Fruit fly (Drosophila melanogaster) whole organism, embryonic: Measurements from ENCODE around the gene e.

Source experiments
- Aef1 ChIP-seq: fragments of 200-800 bp; sonication (Bioruptor generic); IDR thresholded peaks from 3 replicates; pipeline ENCODE4 v1.3.6; 2022; ENCODE audit warnings: missing biosample characterization, missing genetic modification characterization
- BtbVII ChIP-seq: fragments of 200-800 bp; sonication (Bioruptor generic); optimal IDR thresholded peaks from 3 replicates; lab custom pipeline; 2017; ENCODE audit warnings: missing biosample characterization, mild to moderate bottlenecking, missing genetic modification characterization
- CG10209 ChIP-seq: fragments of 200-800 bp; sonication (Bioruptor generic); optimal IDR thresholded peaks from 3 replicates; lab custom pipeline; 2017; ENCODE audit warnings: missing biosample characterization, mild to moderate bottlenecking, missing genetic modification characterization, missing genetic modification reagents
- CG10431 ChIP-seq: fragments of 200-800 bp; sonication (Bioruptor generic); optimal IDR thresholded peaks from 3 replicates; lab custom pipeline; 2018; ENCODE audit warnings: missing biosample characterization, mild to moderate bottlenecking, missing genetic modification characterization
- CG10979 ChIP-seq: fragments of 200-800 bp; sonication (Bioruptor generic); optimal IDR thresholded peaks from 2 replicates; lab custom pipeline; 2018; ENCODE audit warnings: missing biosample characterization, mild to moderate bottlenecking, missing genetic modification characterization, moderate library complexity
- CG11695 ChIP-seq: fragments of 200-800 bp; sonication (Bioruptor generic); IDR thresholded peaks from 3 replicates; pipeline ENCODE4 v1.3.6; 2022; ENCODE audit warnings: missing biosample characterization, missing genetic modification characterization
- CG13775 ChIP-seq: fragments of 200-800 bp; sonication (Bioruptor generic); optimal IDR thresholded peaks from 3 replicates; lab custom pipeline; 2017; ENCODE audit warnings: missing biosample characterization, mild to moderate bottlenecking, missing genetic modification characterization
- CG15073 ChIP-seq: fragments of 200-800 bp; sonication (Bioruptor generic); optimal IDR thresholded peaks from 2 replicates; lab custom pipeline; 2016; ENCODE audit warnings: missing biosample characterization, missing genetic modification characterization
- CG1529 ChIP-seq: fragments of 200-800 bp; sonication (Bioruptor generic); optimal IDR thresholded peaks from 3 replicates; lab custom pipeline; 2018; ENCODE audit warnings: missing biosample characterization, missing genetic modification characterization
- CG1602 ChIP-seq: fragments of 200-800 bp; sonication (Bioruptor generic); optimal IDR thresholded peaks from 3 replicates; lab custom pipeline; 2016; ENCODE audit warnings: missing biosample characterization, missing genetic modification characterization
- CG17612 ChIP-seq: fragments of 200-800 bp; sonication (Bioruptor generic); IDR thresholded peaks from 2 replicates; pipeline ENCODE4 v1.3.6; 2022; ENCODE audit warnings: missing biosample characterization, missing genetic modification characterization
- CG17829 ChIP-seq: fragments of 200-800 bp; optimal IDR thresholded peaks from 2 replicates; lab custom pipeline; 2019; ENCODE audit warnings: missing biosample characterization, mild to moderate bottlenecking, missing genetic modification characterization, moderate library complexity
- CG18476 ChIP-seq: fragments of 200-800 bp; sonication (Bioruptor generic); optimal IDR thresholded peaks from 2 replicates; lab custom pipeline; 2016; ENCODE audit warnings: missing biosample characterization, mild to moderate bottlenecking, missing genetic modification characterization
- CG2202 ChIP-seq: fragments of 200-800 bp; sonication (Bioruptor generic); optimal IDR thresholded peaks from 2 replicates; lab custom pipeline; 2018; ENCODE audit warnings: missing biosample characterization, mild to moderate bottlenecking, missing genetic modification characterization
- CG31224 ChIP-seq: fragments of 200-800 bp; sonication (Bioruptor generic); IDR thresholded peaks from 2 replicates; pipeline ENCODE4 v1.3.6; 2022; ENCODE audit warnings: missing biosample characterization, missing genetic modification characterization
- CG32772 ChIP-seq: fragments of 200-800 bp; sonication (Bioruptor generic); IDR thresholded peaks from 2 replicates; pipeline ENCODE4 v1.3.6; 2022; ENCODE audit warnings: missing biosample characterization, missing genetic modification characterization
- CG3281 ChIP-seq: fragments of 200-800 bp; sonication (Bioruptor generic); optimal IDR thresholded peaks from 3 replicates; lab custom pipeline; 2017; ENCODE audit warnings: missing biosample characterization, mild to moderate bottlenecking, missing genetic modification characterization
- CG33213 ChIP-seq: fragments of 200-800 bp; sonication (Bioruptor generic); optimal IDR thresholded peaks from 3 replicates; lab custom pipeline; 2016; ENCODE audit warnings: missing biosample characterization, missing genetic modification characterization
- CG5180 ChIP-seq: fragments of 200-800 bp; sonication (Bioruptor generic); optimal IDR thresholded peaks from 3 replicates; lab custom pipeline; 2017; ENCODE audit warnings: missing biosample characterization, missing genetic modification characterization, mild to moderate bottlenecking, moderate library complexity, missing genetic modification reagents
- CG6791 ChIP-seq: fragments of 200-800 bp; sonication (Bioruptor generic); IDR thresholded peaks from 3 replicates; pipeline ENCODE4 v1.3.6; 2022; ENCODE audit warnings: missing biosample characterization, missing genetic modification characterization; ENCODE audit not compliant: partially characterized antibody
- CG6854 ChIP-seq: fragments of 200-800 bp; sonication (Bioruptor generic); optimal IDR thresholded peaks from 3 replicates; lab custom pipeline; 2017; ENCODE audit warnings: missing biosample characterization, mild to moderate bottlenecking, missing genetic modification characterization
- Camta ChIP-seq: fragments of 200-800 bp; sonication (Bioruptor generic); optimal IDR thresholded peaks from 2 replicates; lab custom pipeline; 2016; ENCODE audit warnings: missing biosample characterization, missing genetic modification characterization
- E2f1 ChIP-seq: fragments of 200-800 bp; sonication (Bioruptor generic); IDR thresholded peaks from 2 replicates; pipeline ENCODE4 v1.3.6; 2022; ENCODE audit warnings: missing biosample characterization, missing genetic modification characterization
- Ets97D ChIP-seq: fragments of 200-800 bp; sonication (Bioruptor generic); optimal IDR thresholded peaks from 3 replicates; lab custom pipeline; 2016; ENCODE audit warnings: missing biosample characterization, missing genetic modification characterization
- Fer3 ChIP-seq: fragments of 200-800 bp; sonication (Bioruptor generic); optimal IDR thresholded peaks from 2 replicates; lab custom pipeline; 2018; ENCODE audit warnings: missing biosample characterization, mild to moderate bottlenecking, missing genetic modification characterization, moderate library complexity
- Hmr ChIP-seq: fragments of 200-800 bp; sonication (Bioruptor generic); optimal IDR thresholded peaks from 3 replicates; lab custom pipeline; 2017; ENCODE audit warnings: mild to moderate bottlenecking, missing biosample characterization, missing genetic modification reagents, missing genetic modification characterization
- Jarid2 ChIP-seq: fragments of 200-800 bp; sonication (Bioruptor generic); optimal IDR thresholded peaks from 3 replicates; lab custom pipeline; 2017; ENCODE audit warnings: mild to moderate bottlenecking, missing biosample characterization, missing genetic modification reagents, missing genetic modification characterization
- Lhr ChIP-seq: fragments of 200-800 bp; sonication (Bioruptor generic); optimal IDR thresholded peaks from 3 replicates; lab custom pipeline; 2017; ENCODE audit warnings: mild to moderate bottlenecking, missing biosample characterization, missing genetic modification reagents, missing genetic modification characterization
- Nf-YB ChIP-seq: fragments of 200-800 bp; sonication (Bioruptor generic); optimal IDR thresholded peaks from 3 replicates; lab custom pipeline; 2019; ENCODE audit warnings: missing biosample characterization, mild to moderate bottlenecking, missing genetic modification characterization, moderate library complexity
- Optix ChIP-seq: fragments of 200-800 bp; sonication (Bioruptor generic); IDR thresholded peaks from 3 replicates; pipeline ENCODE4 v1.3.6; 2022; ENCODE audit warnings: missing biosample characterization, missing genetic modification characterization
- PHDP ChIP-seq: fragments of 200-800 bp; sonication (Bioruptor generic); optimal IDR thresholded peaks from 3 replicates; lab custom pipeline; 2018; ENCODE audit warnings: missing biosample characterization, mild to moderate bottlenecking, missing genetic modification characterization, moderate library complexity
- Sin3A ChIP-seq: fragments of >200 bp; optimal IDR thresholded peaks from 2 replicates; lab custom pipeline; 2018
- Sox100B ChIP-seq: fragments of 200-800 bp; sonication (Bioruptor generic); optimal IDR thresholded peaks from 3 replicates; lab custom pipeline; 2018; ENCODE audit warnings: missing biosample characterization, mild to moderate bottlenecking, missing genetic modification characterization
- Spps ChIP-seq: fragments of 200-800 bp; sonication (Bioruptor generic); optimal IDR thresholded peaks from 2 replicates; lab custom pipeline; 2018; ENCODE audit warnings: missing biosample characterization, mild to moderate bottlenecking, missing genetic modification characterization
- Vsx1 ChIP-seq: fragments of 200-800 bp; sonication (Bioruptor generic); optimal IDR thresholded peaks from 2 replicates; lab custom pipeline; 2017; ENCODE audit warnings: missing biosample characterization, mild to moderate bottlenecking, missing genetic modification characterization, missing genetic modification reagents
- ap ChIP-seq: fragments of 200-800 bp; sonication (Bioruptor generic); IDR thresholded peaks from 2 replicates; pipeline ENCODE4 v1.3.6; 2022; ENCODE audit warnings: missing biosample characterization, missing genetic modification characterization
- cg ChIP-seq: fragments of 200-800 bp; sonication (Bioruptor generic); optimal IDR thresholded peaks from 3 replicates; lab custom pipeline; 2019; ENCODE audit warnings: missing biosample characterization, mild to moderate bottlenecking, missing genetic modification characterization, moderate library complexity
- da ChIP-seq: fragments of 200-800 bp; sonication (Bioruptor generic); optimal IDR thresholded peaks from 2 replicates; lab custom pipeline; 2016; ENCODE audit warnings: missing biosample characterization, missing genetic modification characterization
- gem ChIP-seq: fragments of 200-800 bp; sonication (Bioruptor generic); optimal IDR thresholded peaks from 2 replicates; lab custom pipeline; 2019; ENCODE audit warnings: missing biosample characterization, mild to moderate bottlenecking, missing genetic modification characterization, moderate library complexity
- h ChIP-seq: fragments of >200 bp; optimal IDR thresholded peaks from 2 replicates; lab custom pipeline; 2017
- insv ChIP-seq, 2 experiments: fragments of 200-800 bp; sonication (Bioruptor generic); optimal IDR thresholded peaks; 3 replicates each; lab custom pipeline; 2016 to 2018; ENCODE audit warnings: missing biosample characterization in 2 of 2, missing genetic modification characterization in 2 of 2
- kah ChIP-seq: fragments of 200-800 bp; sonication (Bioruptor generic); optimal IDR thresholded peaks from 2 replicates; lab custom pipeline; 2018; ENCODE audit warnings: missing biosample characterization, mild to moderate bottlenecking, missing genetic modification characterization
- maf-S ChIP-seq: fragments of 200-800 bp; sonication (Bioruptor generic); optimal IDR thresholded peaks from 2 replicates; lab custom pipeline; 2016; ENCODE audit warnings: missing biosample characterization, missing genetic modification characterization
- org-1 ChIP-seq: fragments of 200-800 bp; sonication (Bioruptor generic); optimal IDR thresholded peaks from 2 replicates; lab custom pipeline; 2017; ENCODE audit warnings: missing biosample characterization, missing genetic modification characterization
- pan ChIP-seq, 4 experiments: fragments of >200 bp in 3 of 4; fragments of 200-800 bp in 1 of 4; sonication (Bioruptor generic) in 1 of 4; optimal IDR thresholded peaks in 3 of 4; IDR thresholded peaks in 1 of 4; 2 replicates each; pipeline versions ENCODE4 v1.3.6 to Lab custom; 2017 to 2022; ENCODE audit warnings: missing biosample characterization in 2 of 4, missing genetic modification characterization in 2 of 4, mixed read lengths in 1 of 4
- sens ChIP-seq: fragments of 200-800 bp; sonication (Bioruptor generic); peaks from one replicate; lab custom pipeline; 2016; ENCODE audit warnings: missing biosample characterization, missing genetic modification characterization
- seq ChIP-seq: fragments of 200-800 bp; sonication (Bioruptor generic); IDR thresholded peaks from 2 replicates; pipeline ENCODE4 v1.3.6; 2022; ENCODE audit warnings: missing biosample characterization, missing genetic modification characterization
- stc ChIP-seq: fragments of 200-800 bp; sonication (Bioruptor generic); IDR thresholded peaks from 2 replicates; pipeline ENCODE4 v1.3.6; 2022; ENCODE audit warnings: missing biosample characterization, missing genetic modification characterization
- sug ChIP-seq: fragments of 200-800 bp; optimal IDR thresholded peaks from 2 replicates; lab custom pipeline; 2019; ENCODE audit warnings: missing biosample characterization, mild to moderate bottlenecking, missing genetic modification characterization, moderate library complexity
- trh ChIP-seq: fragments of 200-800 bp; sonication (Bioruptor generic); optimal IDR thresholded peaks from 2 replicates; lab custom pipeline; 2016; ENCODE audit warnings: missing biosample characterization, missing genetic modification characterization

e gene

DNA sequence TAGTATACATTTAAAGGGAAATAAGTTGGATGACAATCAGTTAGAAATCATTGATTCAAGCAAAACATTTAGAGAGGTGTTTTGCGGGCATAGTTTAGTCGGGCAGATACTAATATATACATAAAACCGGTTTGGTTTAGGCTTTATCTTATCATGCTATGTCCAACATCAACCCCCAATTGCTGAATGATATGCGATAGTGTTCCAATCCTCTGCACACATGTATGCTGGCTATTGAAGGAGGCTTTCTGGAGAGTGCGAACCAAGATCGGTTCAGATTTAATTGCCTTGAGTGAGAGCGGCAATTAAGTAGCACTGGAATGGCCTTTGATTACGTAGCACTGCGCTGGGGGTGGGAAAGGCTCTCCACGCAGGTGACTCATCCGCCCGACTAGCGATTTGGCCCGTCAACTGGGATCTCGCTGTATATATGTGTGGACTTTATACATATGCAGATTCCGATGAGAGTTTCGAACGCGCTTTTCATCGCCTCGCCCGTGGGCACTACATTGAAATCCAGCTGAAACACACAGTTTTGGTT lies 31.1 kb upstream of the e start (continued):
- TF ChIP-seq CG1602 (no peak), CG1529 (GFP tag; lab: Kevin White, UChicago) (no peak), gem (tag; lab: Kevin White, UChicago) (peak; percentile 22), sug (tag; lab: Kevin White, UChicago) (peak; percentile 82), CG5180 (GFP tag; lab: Kevin White, UChicago) (peak; percentile 55), Jarid2 (GFP tag; lab: Kevin White, UChicago) (no peak), Lhr (GFP tag; lab: Kevin White, UChicago) (no peak), CG17612 (GFP tag; lab: Robert Waterston, UW) (no peak), CG13775 (no peak), cg (GFP tag; lab: Kevin White, UChicago) (peak; percentile 9), sens (GFP tag; lab: Kevin White, UChicago) (peak; percentile 60), kah (no peak), CG6791 (no peak)

DNA sequence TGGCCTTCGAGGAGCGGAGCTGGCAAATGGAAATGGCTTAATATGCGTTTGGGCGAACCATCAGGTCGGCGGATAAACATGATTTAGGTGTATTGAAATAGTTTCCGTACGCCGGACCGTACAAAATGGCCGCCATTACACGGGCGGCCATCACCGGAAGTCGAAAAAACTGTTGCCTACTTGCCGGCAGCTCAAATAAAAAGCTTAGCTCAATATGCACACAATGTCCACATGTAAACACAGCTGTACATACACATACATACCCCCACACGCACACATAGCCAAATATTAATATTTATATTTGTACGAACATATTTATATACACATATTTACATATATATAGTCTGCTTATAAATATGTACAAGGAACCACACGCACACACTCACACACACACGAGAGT lies 26.2 kb upstream of the e start:
- peak; percentile 14 for TF ChIP-seq Camta (GFP tag; lab: Kevin White, UChicago)
- TF ChIP-seq Sin3A (lab: Kevin White, UChicago), result no peak
- TF ChIP-seq Spps (tag; lab: Kevin White, UChicago), result no peak
- peak; percentile 22 for TF ChIP-seq BtbVII (GFP tag; lab: Kevin White, UChicago)
- peak; percentile 43 for TF ChIP-seq CG10209 (GFP tag; lab: Kevin White, UChicago)
- no peak for TF ChIP-seq CG3281 (GFP tag; lab: Kevin White, UChicago)
- no peak for TF ChIP-seq pan (optimal IDR thresholded peaks at IDR 0.05; lab: Kevin White, UChicago)
- peak in 1 of 2 experiments; percentile 68 for TF ChIP-seq pan (GFP tag; optimal IDR thresholded peaks at IDR 0.05 in 1 of 2, IDR thresholded peaks at IDR 0.05 in 1 of 2)
- TF ChIP-seq CG6854 (GFP tag; lab: Kevin White, UChicago), result no peak
- peak; percentile 38; the same call in 1 of the 2 replicates for TF ChIP-seq ap (GFP tag; lab: Robert Waterston, UW)
- TF ChIP-seq CG33213, result no peak
- TF ChIP-seq PHDP (tag; lab: Kevin White, UChicago), result peak; percentile 51
- TF ChIP-seq stc (GFP tag; lab: Robert Waterston, UW), result peak; percentile 61; the same call in 1 of the 2 replicates
- TF ChIP-seq seq (GFP tag; lab: Robert Waterston, UW), result peak; percentile 59
- TF ChIP-seq maf-S (GFP tag; lab: Kevin White, UChicago), result no peak
- TF ChIP-seq CG15073 (GFP tag; lab: Kevin White, UChicago), result no peak
- TF ChIP-seq CG31224, result no peak
- peak; percentile 31 for TF ChIP-seq Vsx1 (GFP tag; lab: Kevin White, UChicago)
- no peak for TF ChIP-seq CG18476
- TF ChIP-seq CG32772, result 0 out of 2 replicates have a peak, but pooled peaks have one; percentile 20
- TF ChIP-seq da, result no peak
- no peak for TF ChIP-seq insv (GFP tag; optimal IDR thresholded peaks at IDR 0.05; lab: Kevin White, UChicago)
- TF ChIP-seq Sox100B (GFP tag; lab: Kevin White, UChicago), result peak; percentile 41
- TF ChIP-seq CG2202, result peak; percentile 1
- peak; percentile 2 for TF ChIP-seq trh
- TF ChIP-seq CG17829 (tag; lab: Kevin White, UChicago), result peak; percentile 1
- TF ChIP-seq Nf-YB (GFP tag; lab: Kevin White, UChicago), result peak; percentile 17
- TF ChIP-seq h (lab: Kevin White, UChicago), result no peak
- TF ChIP-seq CG11695 (GFP tag; lab: Robert Waterston, UW), result 0 out of 3 replicates have a peak, but pooled peaks have one; percentile 41
- no peak for TF ChIP-seq Aef1 (GFP tag; lab: Robert Waterston, UW)
- TF ChIP-seq Hmr (GFP tag; lab: Kevin White, UChicago), result peak; percentile 43
- peak; percentile 9 for TF ChIP-seq CG10431 (GFP tag; lab: Kevin White, UChicago)
- peak; percentile 40 for TF ChIP-seq Fer3 (tag; lab: Kevin White, UChicago)
- no peak for TF ChIP-seq org-1
- TF ChIP-seq Ets97D (GFP tag; lab: Kevin White, UChicago), result peak; percentile 90
- TF ChIP-seq Optix, result peak; percentile 61; the same call in 2 of the 3 replicates
- TF ChIP-seq E2f1 (GFP tag; lab: Robert Waterston, UW), result no peak
- TF ChIP-seq CG10979 (tag; lab: Kevin White, UChicago), result peak; percentile 12
